Worm (Caenorhabditis elegans) whole organism, L3 larva: ENCODE results near the gene npp-25.

ENCODE experiments used
- R02D3.7 ChIP-seq: fragments of 150-350 bp; optimal IDR thresholded peaks from 2 replicates; lab custom pipeline; 2014; ENCODE audit warnings: missing biosample characterization, missing genetic modification characterization
- aly-2 ChIP-seq: fragments of 150-350 bp; optimal IDR thresholded peaks from 2 replicates; lab custom pipeline; 2014; ENCODE audit warnings: missing biosample characterization, missing genetic modification characterization
- ceh-82 ChIP-seq: fragments of 150-350 bp; optimal IDR thresholded peaks from 2 replicates; lab custom pipeline; 2014; ENCODE audit warnings: missing biosample characterization, missing genetic modification characterization
- nhr-237 ChIP-seq: fragments of 150-350 bp; optimal IDR thresholded peaks from 2 replicates; lab custom pipeline; 2014; ENCODE audit warnings: missing biosample characterization, missing genetic modification characterization
- nhr-25 ChIP-seq: sonication (generic microtip); optimal IDR thresholded peaks from 2 replicates; lab custom pipeline; 2017; ENCODE audit warnings: missing biosample characterization, missing genetic modification characterization
- nhr-76 ChIP-seq: fragments of 150-350 bp; sonication (generic microtip); optimal IDR thresholded peaks from 5 replicates; lab custom pipeline; 2014; ENCODE audit warnings: missing biosample characterization, missing genetic modification characterization
- ztf-4 ChIP-seq: fragments of 150-350 bp; optimal IDR thresholded peaks from 2 replicates; lab custom pipeline; 2014; ENCODE audit warnings: missing biosample characterization, missing genetic modification characterization

- no peak for TF ChIP-seq R02D3.7 (tag; lab: Kevin White, UChicago)
- TF ChIP-seq aly-2 (tag; lab: Kevin White, UChicago): no peak
- TF ChIP-seq ceh-82: no peak
- TF ChIP-seq ztf-4 (tag; lab: Kevin White, UChicago): no peak
- no peak for TF ChIP-seq nhr-76
- no peak for TF ChIP-seq nhr-25 (tag; lab: Kevin White, UChicago)
- no peak for TF ChIP-seq nhr-237 (tag; lab: Kevin White, UChicago)
Observed at ce11 chrIII:12907218-12907617, 18.6 kb downstream of the npp-25 start.
